Fruit fly (Drosophila melanogaster): ENCODE measurements around the gene CG14566.

The CG14566 gene

dm6 chr3L:21738175-21739016 lies 1.7 kb downstream of the CG14566 start, which contains the start of gene CG14567 (continued):
- TF ChIP-seq usp (GFP tag; optimal IDR thresholded peaks at IDR 0.05) = no peak
- no peak for TF ChIP-seq brk (GFP tag; optimal IDR thresholded peaks at IDR 0.05)
- TF ChIP-seq Hnf4 (GFP tag; optimal IDR thresholded peaks at IDR 0.05) = no peak
- TF ChIP-seq fru (GFP tag; optimal IDR thresholded peaks at IDR 0.05) = peak; percentile 43
- peak; percentile 2 for TF ChIP-seq OdsH (GFP tag; optimal IDR thresholded peaks at IDR 0.05)
- peak; percentile 9 for TF ChIP-seq HLH106 (tag; optimal IDR thresholded peaks at IDR 0.05)
- TF ChIP-seq dsf (GFP tag; optimal IDR thresholded peaks at IDR 0.05; ENCODE audit: borderline replicate concordance) = no peak
- no peak for TF ChIP-seq Dfd (GFP tag; optimal IDR thresholded peaks at IDR 0.05)
- TF ChIP-seq Abd-B (GFP tag; optimal IDR thresholded peaks at IDR 0.05) = no peak
- TF ChIP-seq jim (GFP tag; optimal IDR thresholded peaks at IDR 0.05) = no peak
- TF ChIP-seq Mio (GFP tag; optimal IDR thresholded peaks at IDR 0.05) = no peak
- TF ChIP-seq foxo (GFP tag; optimal IDR thresholded peaks at IDR 0.05) = peak in 1 of 2 experiments; percentile 52
- TF ChIP-seq Sp1 (GFP tag; optimal IDR thresholded peaks at IDR 0.05) = peak; percentile 11
- peak; percentile 25 for TF ChIP-seq rgr (GFP tag; optimal IDR thresholded peaks at IDR 0.05)
- no peak for TF ChIP-seq tai (GFP tag; optimal IDR thresholded peaks at IDR 0.05)
- TF ChIP-seq Myc (optimal IDR thresholded peaks at IDR 0.05) = no peak
- no peak for TF ChIP-seq Jra (GFP tag; optimal IDR thresholded peaks at IDR 0.05)

DNA sequence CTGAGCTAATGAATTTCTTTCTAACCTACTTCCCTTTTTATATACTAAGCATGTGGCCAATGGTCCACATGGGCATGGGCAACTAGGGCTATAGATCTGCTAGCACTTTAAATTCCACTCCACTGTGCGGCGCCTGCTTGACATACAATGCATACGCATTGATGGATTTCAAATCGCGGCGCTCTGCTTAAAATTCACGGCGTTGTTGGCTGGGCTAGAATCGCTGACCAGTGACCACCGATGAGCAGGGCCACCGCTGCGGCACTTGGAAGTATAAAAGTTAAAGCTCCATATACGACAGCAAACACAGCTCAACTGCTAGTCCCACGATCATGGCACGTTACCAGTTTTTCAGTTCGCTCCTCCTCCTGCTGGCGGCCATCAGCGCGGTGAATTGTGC lies 6.3 kb downstream of the CG14566 start, which contains the start of gene CG14573:
Gene CG14573 (plus strand): TSS at position 301 of the 400 bp plus-strand sequence.
- no peak for TF ChIP-seq brk (GFP tag; optimal IDR thresholded peaks at IDR 0.05)
- no peak for TF ChIP-seq lola (GFP tag; optimal IDR thresholded peaks at IDR 0.05)
- no peak for TF ChIP-seq Jra (GFP tag; optimal IDR thresholded peaks at IDR 0.05)
- TF ChIP-seq sv (GFP tag; optimal IDR thresholded peaks at IDR 0.05) = no peak
- no peak for TF ChIP-seq Hr78 (GFP tag; optimal IDR thresholded peaks at IDR 0.05)
- no peak for TF ChIP-seq Dif (GFP tag; optimal IDR thresholded peaks at IDR 0.05; ENCODE audit: partially characterized antibody)
- TF ChIP-seq Mio (GFP tag; optimal IDR thresholded peaks at IDR 0.05) = no peak
- TF ChIP-seq OdsH (GFP tag; optimal IDR thresholded peaks at IDR 0.05) = no peak
- TF ChIP-seq Hr83 (GFP tag; optimal IDR thresholded peaks at IDR 0.05; ENCODE audit: poor library complexity, severe bottlenecking) = no peak
- TF ChIP-seq CG32264 (GFP tag; optimal IDR thresholded peaks at IDR 0.05) = no peak

DNA sequence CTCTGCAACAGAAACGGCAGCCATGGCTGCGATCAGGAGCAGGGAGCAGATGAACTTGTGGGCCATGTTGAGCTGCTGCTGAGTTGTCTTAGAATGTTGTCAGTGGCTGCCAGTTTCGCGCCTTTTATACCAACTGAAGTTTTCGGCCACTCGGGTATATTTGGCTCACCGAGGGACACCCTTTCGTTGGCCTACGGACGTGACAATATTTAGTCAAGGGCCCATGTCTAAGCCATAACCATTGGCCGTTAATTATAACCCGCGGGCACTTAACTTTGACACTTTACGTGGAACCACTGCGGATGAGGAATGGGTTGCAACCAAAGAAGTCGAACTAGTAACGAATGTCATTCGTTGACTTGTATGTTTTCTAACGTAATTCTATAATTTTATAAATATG lies 6.7 kb downstream of the CG14566 start, which contains the start of gene CG14568:
Gene CG14568 (minus strand): TSS at position 101 of the 400 bp plus-strand sequence.
- TF ChIP-seq Myc (optimal IDR thresholded peaks at IDR 0.05) (no peak), GATAd (GFP tag; optimal IDR thresholded peaks at IDR 0.05) (no peak), jim (GFP tag; optimal IDR thresholded peaks at IDR 0.05) (no peak), Vsx2 (GFP tag; optimal IDR thresholded peaks at IDR 0.05; ENCODE audit: partially characterized antibody) (no peak), psq (GFP tag; optimal IDR thresholded peaks at IDR 0.05) (no peak), pan (optimal IDR thresholded peaks at IDR 0.05) (no peak), Hr78 (GFP tag; optimal IDR thresholded peaks at IDR 0.05) (no peak), rgr (GFP tag; optimal IDR thresholded peaks at IDR 0.05) (no peak), CG9705 (GFP tag; optimal IDR thresholded peaks at IDR 0.05) (no peak)

DNA sequence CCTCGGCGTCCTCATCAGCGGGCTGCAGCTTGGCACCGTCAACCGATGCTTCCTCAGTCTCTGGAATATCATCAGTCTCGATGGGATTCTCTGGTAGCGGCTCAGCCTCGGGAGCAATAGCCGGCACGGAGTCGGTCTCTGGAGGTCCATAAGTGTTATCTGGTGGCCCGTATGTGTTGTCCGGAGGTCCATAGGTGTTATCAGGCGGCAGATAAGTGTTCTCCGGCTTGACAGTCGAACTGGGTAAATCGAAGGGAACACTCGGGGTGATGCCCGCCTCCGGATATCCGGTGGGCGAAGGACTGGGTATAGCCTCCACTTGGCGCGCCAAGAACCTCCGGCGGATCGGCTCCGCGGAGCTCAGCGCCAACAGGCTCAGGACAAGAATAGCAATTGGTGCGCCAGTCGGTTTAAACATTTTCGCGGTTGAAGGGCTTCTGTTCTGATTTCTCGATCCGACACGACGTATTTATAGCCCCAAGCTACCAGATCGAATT lies 9.0 kb downstream of the CG14566 start, which contains the start of gene CG14569:
Gene CG14569 (minus strand): TSS at position 447 of the 497 bp plus-strand sequence.
- TF ChIP-seq Hr83 (GFP tag; optimal IDR thresholded peaks at IDR 0.05; ENCODE audit: poor library complexity, severe bottlenecking) = no peak
- no peak for TF ChIP-seq Dif (GFP tag; optimal IDR thresholded peaks at IDR 0.05; ENCODE audit: partially characterized antibody)
- no peak for TF ChIP-seq Vsx2 (GFP tag; optimal IDR thresholded peaks at IDR 0.05; ENCODE audit: partially characterized antibody)
- no peak for TF ChIP-seq Hr78 (GFP tag; optimal IDR thresholded peaks at IDR 0.05)
- TF ChIP-seq CrebA (GFP tag; optimal IDR thresholded peaks at IDR 0.05; ENCODE audit: borderline replicate concordance) = no peak

DNA sequence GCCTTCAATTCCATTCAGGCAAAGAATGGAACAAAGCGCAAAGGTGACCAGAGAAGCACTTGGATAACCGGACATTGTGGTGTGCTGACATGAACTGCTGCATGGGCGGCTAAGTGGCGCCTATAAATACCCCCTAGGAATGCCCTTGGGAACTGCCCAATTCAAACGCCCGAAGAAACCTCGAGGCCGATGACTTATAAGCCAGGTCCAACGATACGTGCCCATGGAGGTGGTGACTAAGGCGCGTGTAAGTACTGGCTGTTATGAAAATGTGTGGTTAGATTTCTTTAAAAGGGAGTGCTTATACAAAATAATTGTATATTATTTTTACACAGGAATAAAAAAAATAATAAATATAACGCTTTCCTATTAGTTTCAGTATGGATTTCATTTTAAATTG lies 9.8 kb downstream of the CG14566 start, which contains the start of gene CG14570:
Gene CG14570 (minus strand): TSS at position 101 of the 400 bp plus-strand sequence.
- TF ChIP-seq dmrt93B (GFP tag; optimal IDR thresholded peaks at IDR 0.05) = no peak
- TF ChIP-seq psq (GFP tag; optimal IDR thresholded peaks at IDR 0.05) = no peak
- no peak for TF ChIP-seq Myc (optimal IDR thresholded peaks at IDR 0.05)
- no peak for TF ChIP-seq ey (GFP tag; optimal IDR thresholded peaks at IDR 0.05)
- TF ChIP-seq dl (GFP tag; optimal IDR thresholded peaks at IDR 0.05; ENCODE audit: insufficient read depth in 1 of 2, partially characterized antibody in 2 of 2) = no peak
- no peak for TF ChIP-seq Mio (GFP tag; optimal IDR thresholded peaks at IDR 0.05)
- TF ChIP-seq foxo (GFP tag; optimal IDR thresholded peaks at IDR 0.05) = no peak
- TF ChIP-seq br (GFP tag; optimal IDR thresholded peaks at IDR 0.05) = no peak
- no peak for TF ChIP-seq jim (GFP tag; optimal IDR thresholded peaks at IDR 0.05)
- TF ChIP-seq Dif (GFP tag; optimal IDR thresholded peaks at IDR 0.05; ENCODE audit: partially characterized antibody) = no peak
- no peak for TF ChIP-seq Vsx2 (GFP tag; optimal IDR thresholded peaks at IDR 0.05; ENCODE audit: partially characterized antibody)
- no peak for TF ChIP-seq rgr (GFP tag; optimal IDR thresholded peaks at IDR 0.05)
- no peak for TF ChIP-seq h (GFP tag; optimal IDR thresholded peaks at IDR 0.05)
- TF ChIP-seq fru (GFP tag; optimal IDR thresholded peaks at IDR 0.05) = no peak
- TF ChIP-seq N (GFP tag; optimal IDR thresholded peaks at IDR 0.05) = no peak
- TF ChIP-seq Jra (GFP tag; optimal IDR thresholded peaks at IDR 0.05) = no peak
- TF ChIP-seq tai (GFP tag; optimal IDR thresholded peaks at IDR 0.05) = no peak
- TF ChIP-seq Hr78 (GFP tag; optimal IDR thresholded peaks at IDR 0.05) = no peak
- TF ChIP-seq dsf (GFP tag; optimal IDR thresholded peaks at IDR 0.05; ENCODE audit: borderline replicate concordance) = no peak
- TF ChIP-seq lola (GFP tag; optimal IDR thresholded peaks at IDR 0.05) = no peak
